Comparison of ENCODE assay signal across 3 worm cellular contexts in the genomic region with DNA sequence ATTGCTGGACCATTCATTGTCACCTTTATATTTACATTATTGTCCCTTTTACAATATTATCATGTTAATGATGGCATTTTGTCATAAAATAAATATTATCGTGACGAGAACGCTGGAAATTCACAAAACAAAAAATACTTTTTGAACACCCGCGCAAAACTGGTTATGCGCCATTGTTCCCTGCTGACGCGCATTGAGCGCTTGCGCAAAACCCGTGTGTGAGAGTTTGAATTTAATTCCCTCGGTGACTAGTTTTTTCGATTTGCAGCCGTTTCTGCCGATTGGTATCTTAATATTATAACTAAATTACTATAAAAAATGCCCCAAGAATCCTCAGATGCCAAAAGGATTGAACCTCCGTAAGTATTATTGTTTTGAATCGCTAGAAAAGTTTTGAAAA.
TF ChIP-seq lines count a peak whose summit lies in the region.

A gene (plus strand): TSS at position 256 of the 400 bp plus-strand sequence.

TF ChIP-seq in whole organism, L2 larva, 48 proteins besides CTCF, POLR2A, EP300 and RAD21 (continued from another document):
- TF ChIP-seq mdl-1 (tag; optimal IDR thresholded peaks at IDR 0.05; lab: Kevin White, UChicago) = peak in 1 of 2 experiments; percentile 60
- no peak for TF ChIP-seq lin-39 (tag; optimal IDR thresholded peaks at IDR 0.05; lab: Kevin White, UChicago)
- no peak for TF ChIP-seq aly-2 (tag; optimal IDR thresholded peaks at IDR 0.05; lab: Kevin White, UChicago)
- TF ChIP-seq C34F6.9 (tag; optimal IDR thresholded peaks at IDR 0.05; lab: Kevin White, UChicago) = peak; percentile 91
- no peak for TF ChIP-seq ztf-1 (GFP tag; conservative IDR thresholded peaks at IDR 0.05; lab: Robert Waterston, UW)
- no peak for TF ChIP-seq dmd-4 (tag; optimal IDR thresholded peaks at IDR 0.05; lab: Kevin White, UChicago)
- TF ChIP-seq ztf-11 (tag; optimal IDR thresholded peaks at IDR 0.05; lab: Kevin White, UChicago) = no peak
- peak; percentile 72 for TF ChIP-seq nhr-129 (tag; optimal IDR thresholded peaks at IDR 0.05; lab: Kevin White, UChicago)
- peak; percentile 86 for TF ChIP-seq F13H6.1 (tag; optimal IDR thresholded peaks at IDR 0.05; lab: Kevin White, UChicago)
- TF ChIP-seq alr-1 (tag; optimal IDR thresholded peaks at IDR 0.05; lab: Kevin White, UChicago) = no peak
- peak; percentile 49 for TF ChIP-seq nhr-6 (tag; optimal IDR thresholded peaks at IDR 0.05; lab: Kevin White, UChicago)
- TF ChIP-seq ceh-82 (tag; optimal IDR thresholded peaks at IDR 0.05; lab: Kevin White, UChicago) = no peak
- peak; percentile 79 for TF ChIP-seq lin-11 (tag; optimal IDR thresholded peaks at IDR 0.05; lab: Kevin White, UChicago)
- no peak for TF ChIP-seq nhr-23 (tag; optimal IDR thresholded peaks at IDR 0.05; lab: Kevin White, UChicago)
- peak; percentile 91 for TF ChIP-seq nhr-25 (tag; optimal IDR thresholded peaks at IDR 0.05; lab: Kevin White, UChicago)
- peak; percentile 63 for TF ChIP-seq sem-4 (tag; optimal IDR thresholded peaks at IDR 0.05; lab: Kevin White, UChicago)
- peak; percentile 58 for TF ChIP-seq R02D3.7 (tag; optimal IDR thresholded peaks at IDR 0.05; lab: Kevin White, UChicago)
- peak; percentile 92 for TF ChIP-seq unc-55 (GFP tag; optimal IDR thresholded peaks at IDR 0.05; lab: Kevin White, UChicago)
- peak; percentile 81 for TF ChIP-seq mab-5 (tag; optimal IDR thresholded peaks at IDR 0.05; lab: Kevin White, UChicago)
- no peak for TF ChIP-seq unc-39 (tag; optimal IDR thresholded peaks at IDR 0.05; lab: Kevin White, UChicago)
- peak; percentile 5 for TF ChIP-seq nhr-12 (tag; optimal IDR thresholded peaks at IDR 0.05; lab: Kevin White, UChicago)
- TF ChIP-seq elt-1 (tag; optimal IDR thresholded peaks at IDR 0.05; lab: Kevin White, UChicago) = no peak
- peak; percentile 59 for TF ChIP-seq nhr-237 (tag; optimal IDR thresholded peaks at IDR 0.05; lab: Kevin White, UChicago)
- peak; percentile 41 for TF ChIP-seq blmp-1 (tag; optimal IDR thresholded peaks at IDR 0.05; lab: Kevin White, UChicago; ENCODE audit: insufficient read depth)
- TF ChIP-seq peb-1 (tag; optimal IDR thresholded peaks at IDR 0.05; lab: Kevin White, UChicago) = no peak
- TF ChIP-seq unc-62 (GFP tag; optimal IDR thresholded peaks at IDR 0.05; lab: Kevin White, UChicago) = peak; percentile 31
- peak; percentile 55 for TF ChIP-seq snpc-4 (tag; optimal IDR thresholded peaks at IDR 0.05; lab: Kevin White, UChicago)

TF ChIP-seq in whole organism, L4 larva, 104 proteins besides CTCF, POLR2A, EP300 and RAD21 (continued from another document and continues in another):
- TF ChIP-seq mdl-1 (tag; optimal IDR thresholded peaks at IDR 0.05; lab: Kevin White, UChicago) (peak in 1 of 2 experiments; percentile 52), spr-3 (GFP tag; optimal IDR thresholded peaks at IDR 0.05; lab: Kevin White, UChicago) (peak; percentile 39), ceh-82 (tag; optimal IDR thresholded peaks at IDR 0.05; lab: Kevin White, UChicago) (no peak), lin-39 (tag; optimal IDR thresholded peaks at IDR 0.05; lab: Kevin White, UChicago) (no peak), nhr-41 (GFP tag; IDR thresholded peaks at IDR 0.05; lab: Robert Waterston, UW) (no peak), zfp-2 (tag; optimal IDR thresholded peaks at IDR 0.05; lab: Kevin White, UChicago) (no peak), snpc-4 (tag; optimal IDR thresholded peaks at IDR 0.05; lab: Kevin White, UChicago) (no peak), Y105C5A.15 (GFP tag; IDR thresholded peaks at IDR 0.05; lab: Robert Waterston, UW) (no peak), F10B5.3 (tag; optimal IDR thresholded peaks at IDR 0.05; lab: Kevin White, UChicago) (peak; percentile 73), D1046.2 (GFP tag; IDR thresholded peaks at IDR 0.05; lab: Robert Waterston, UW) (0 out of 2 replicates have a peak, but pooled peaks have one; percentile 31), daf-16 (GFP tag; optimal IDR thresholded peaks at IDR 0.05; lab: Kevin White, UChicago) (peak; percentile 32 to 75), daf-16 (tag; optimal IDR thresholded peaks at IDR 0.05; lab: Kevin White, UChicago) (no peak), F26F4.8 (GFP tag; conservative IDR thresholded peaks at IDR 0.05; lab: Robert Waterston, UW) (no peak), lin-29 (GFP tag; IDR thresholded peaks at IDR 0.05; lab: Robert Waterston, UW) (no peak), nhr-111 (GFP tag; optimal IDR thresholded peaks at IDR 0.05; lab: Kevin White, UChicago) (no peak), zip-2 (tag; optimal IDR thresholded peaks at IDR 0.05; lab: Kevin White, UChicago) (no peak), nhr-42 (GFP tag; IDR thresholded peaks at IDR 0.05; lab: Robert Waterston, UW) (peak; percentile 84), F44E2.7 (GFP tag; IDR thresholded peaks at IDR 0.05; lab: Robert Waterston, UW) (no peak), daf-19 (GFP tag; conservative IDR thresholded peaks at IDR 0.05; lab: Robert Waterston, UW) (peak; percentile 66; the same call in 1 of the 2 replicates), dve-1 (tag; optimal IDR thresholded peaks at IDR 0.05; lab: Kevin White, UChicago; ENCODE audit: insufficient read depth) (peak; percentile 81), dmd-8 (GFP tag; IDR thresholded peaks at IDR 0.05; lab: Robert Waterston, UW) (no peak), nhr-11 (tag; optimal IDR thresholded peaks at IDR 0.05; lab: Kevin White, UChicago) (peak; percentile 57), nhr-28 (tag; optimal IDR thresholded peaks at IDR 0.05; lab: Kevin White, UChicago) (peak; percentile 79), egl-27 (tag; optimal IDR thresholded peaks at IDR 0.05; lab: Kevin White, UChicago) (no peak), Y5F2A.4 (GFP tag; optimal IDR thresholded peaks at IDR 0.05; lab: Kevin White, UChicago) (no peak), set-16 (GFP tag; IDR thresholded peaks at IDR 0.05; lab: Robert Waterston, UW) (no peak), fkh-10 (GFP tag; optimal IDR thresholded peaks at IDR 0.05; lab: Kevin White, UChicago) (peak; percentile 57), lim-7 (GFP tag; IDR thresholded peaks at IDR 0.05; lab: Robert Waterston, UW) (0 out of 2 replicates have a peak, but pooled peaks have one; percentile 9), rbr-2 (tag; optimal IDR thresholded peaks at IDR 0.05; lab: Kevin White, UChicago) (peak; percentile 80), vab-7 (GFP tag; IDR thresholded peaks at IDR 0.05; lab: Robert Waterston, UW) (no peak), ztf-7 (tag; optimal IDR thresholded peaks at IDR 0.05; lab: Kevin White, UChicago) (no peak), T20F7.1 (GFP tag; optimal IDR thresholded peaks at IDR 0.05; lab: Kevin White, UChicago) (peak; percentile 76), lin-15B (tag; optimal IDR thresholded peaks at IDR 0.05; lab: Kevin White, UChicago) (peak; percentile 9), Y75B8A.6 (GFP tag; IDR thresholded peaks at IDR 0.05; lab: Robert Waterston, UW) (no peak), dmd-9 (GFP tag; IDR thresholded peaks at IDR 0.05; lab: Robert Waterston, UW) (no peak), hif-1 (tag; optimal IDR thresholded peaks at IDR 0.05; lab: Kevin White, UChicago) (peak in 1 of 2 experiments; percentile 45), nhr-25 (tag; optimal IDR thresholded peaks at IDR 0.05; lab: Kevin White, UChicago; ENCODE audit: borderline replicate concordance, insufficient read depth) (no peak), lin-38 (GFP tag; IDR thresholded peaks at IDR 0.05; lab: Robert Waterston, UW) (no peak), skn-1 (tag; optimal IDR thresholded peaks at IDR 0.05; lab: Kevin White, UChicago) (no peak), hmg-1.1 (GFP tag; IDR thresholded peaks at IDR 0.05; lab: Robert Waterston, UW) (peak; percentile 81), R02D3.7 (tag; optimal IDR thresholded peaks at IDR 0.05; lab: Kevin White, UChicago) (no peak), mep-1 (tag; optimal IDR thresholded peaks at IDR 0.05; lab: Kevin White, UChicago) (no peak), nhr-76 (tag; optimal IDR thresholded peaks at IDR 0.05; lab: Kevin White, UChicago) (no peak), jun-1 (tag; optimal IDR thresholded peaks at IDR 0.05; lab: Kevin White, UChicago) (no peak), duxl-1 (tag; optimal IDR thresholded peaks at IDR 0.05; lab: Kevin White, UChicago; ENCODE audit: poor library complexity) (peak; percentile 86), F37D6.2 (tag; optimal IDR thresholded peaks at IDR 0.05; lab: Kevin White, UChicago) (peak; percentile 73), arid-1 (GFP tag; conservative IDR thresholded peaks at IDR 0.05; lab: Robert Waterston, UW) (0 out of 2 replicates have a peak, but pooled peaks have one; percentile 18), egl-43 (GFP tag; IDR thresholded peaks at IDR 0.05; lab: Robert Waterston, UW) (0 out of 2 replicates have a peak, but pooled peaks have one; percentile 46), sdz-12 (GFP tag; optimal IDR thresholded peaks at IDR 0.05; lab: Kevin White, UChicago) (no peak), dpl-1 (GFP tag; optimal IDR thresholded peaks at IDR 0.05; lab: Kevin White, UChicago) (peak; percentile 99), ceh-28 (tag; optimal IDR thresholded peaks at IDR 0.05; lab: Kevin White, UChicago) (no peak)

TF ChIP-seq in whole organism, late embryonic, 69 proteins besides CTCF, POLR2A, EP300 and RAD21 (continued from another document):
- TF ChIP-seq unc-3 (GFP tag; conservative IDR thresholded peaks at IDR 0.05; lab: Robert Waterston, UW) (peak; percentile 50; the same call in 1 of the 2 replicates), unc-3 (tag; optimal IDR thresholded peaks at IDR 0.05; lab: Kevin White, UChicago) (peak; percentile 49), lim-6 (tag; optimal IDR thresholded peaks at IDR 0.05; lab: Kevin White, UChicago) (no peak), ref-2 (tag; optimal IDR thresholded peaks at IDR 0.05; lab: Kevin White, UChicago) (no peak), C38D4.7 (GFP tag; optimal IDR thresholded peaks at IDR 0.05; lab: Kevin White, UChicago) (peak; percentile 30), mec-3 (tag; optimal IDR thresholded peaks at IDR 0.05; lab: Kevin White, UChicago; ENCODE audit: borderline replicate concordance) (no peak), ceh-34 (tag; optimal IDR thresholded peaks at IDR 0.05; lab: Kevin White, UChicago) (no peak), ceh-6 (GFP tag; optimal IDR thresholded peaks at IDR 0.05; lab: Kevin White, UChicago) (no peak), ceh-30 (tag; optimal IDR thresholded peaks at IDR 0.05; lab: Kevin White, UChicago) (no peak), hlh-6 (tag; optimal IDR thresholded peaks at IDR 0.05; lab: Kevin White, UChicago) (no peak), pat-9 (tag; optimal IDR thresholded peaks at IDR 0.05; lab: Kevin White, UChicago) (peak; percentile 32), hlh-8 (tag; optimal IDR thresholded peaks at IDR 0.05; lab: Kevin White, UChicago) (no peak), F13H6.1 (tag; optimal IDR thresholded peaks at IDR 0.05; lab: Kevin White, UChicago) (no peak), fax-1 (tag; optimal IDR thresholded peaks at IDR 0.05; lab: Kevin White, UChicago) (no peak), unc-86 (tag; optimal IDR thresholded peaks at IDR 0.05; lab: Kevin White, UChicago) (peak; percentile 52), nhr-232 (tag; optimal IDR thresholded peaks at IDR 0.05; lab: Kevin White, UChicago) (no peak), hlh-15 (tag; optimal IDR thresholded peaks at IDR 0.05; lab: Kevin White, UChicago) (no peak), nhr-11 (tag; optimal IDR thresholded peaks at IDR 0.05; lab: Kevin White, UChicago) (no peak), ceh-18 (tag; optimal IDR thresholded peaks at IDR 0.05; lab: Kevin White, UChicago) (peak; percentile 30), pros-1 (tag; optimal IDR thresholded peaks at IDR 0.05; lab: Kevin White, UChicago) (no peak), pha-2 (tag; optimal IDR thresholded peaks at IDR 0.05; lab: Kevin White, UChicago) (no peak), ceh-22 (tag; optimal IDR thresholded peaks at IDR 0.05; lab: Kevin White, UChicago) (no peak), fkh-10 (GFP tag; optimal IDR thresholded peaks at IDR 0.05; lab: Kevin White, UChicago) (no peak), madf-2 (tag; optimal IDR thresholded peaks at IDR 0.05; lab: Kevin White, UChicago) (peak; percentile 42), zip-5 (tag; optimal IDR thresholded peaks at IDR 0.05; lab: Kevin White, UChicago) (peak; percentile 9), che-1 (tag; optimal IDR thresholded peaks at IDR 0.05; lab: Kevin White, UChicago) (peak; percentile 63), K09A11.1 (tag; optimal IDR thresholded peaks at IDR 0.05; lab: Kevin White, UChicago; ENCODE audit: insufficient read depth) (peak; percentile 33), nfya-1 (tag; optimal IDR thresholded peaks at IDR 0.05; lab: Kevin White, UChicago) (peak; percentile 73), ceh-9 (tag; optimal IDR thresholded peaks at IDR 0.05; lab: Kevin White, UChicago) (no peak), pha-4 (tag; optimal IDR thresholded peaks at IDR 0.05; lab: Kevin White, UChicago) (no peak), hlh-13 (GFP tag; optimal IDR thresholded peaks at IDR 0.05; lab: Kevin White, UChicago) (no peak), ama-1 (optimal IDR thresholded peaks at IDR 0.05; lab: Kevin White, UChicago) (no peak), tbx-7 (tag; optimal IDR thresholded peaks at IDR 0.05; lab: Kevin White, UChicago) (peak; percentile 16), sox-2 (GFP tag; IDR thresholded peaks at IDR 0.05; lab: Robert Waterston, UW) (0 out of 2 replicates have a peak, but pooled peaks have one; percentile 33), ceh-19 (GFP tag; optimal IDR thresholded peaks at IDR 0.05; lab: Kevin White, UChicago) (no peak), npax-4 (tag; optimal IDR thresholded peaks at IDR 0.05; lab: Kevin White, UChicago) (no peak), ets-4 (tag; optimal IDR thresholded peaks at IDR 0.05; lab: Kevin White, UChicago) (peak; percentile 9), gmeb-2 (tag; optimal IDR thresholded peaks at IDR 0.05; lab: Kevin White, UChicago) (peak; percentile 50), ahr-1 (tag; optimal IDR thresholded peaks at IDR 0.05; lab: Kevin White, UChicago) (no peak), dmd-4 (tag; optimal IDR thresholded peaks at IDR 0.05; lab: Kevin White, UChicago; ENCODE audit: borderline replicate concordance) (no peak), pqm-1 (tag; optimal IDR thresholded peaks at IDR 0.05; lab: Kevin White, UChicago) (no peak), pax-1 (tag; optimal IDR thresholded peaks at IDR 0.05; lab: Kevin White, UChicago) (no peak), odd-2 (tag; optimal IDR thresholded peaks at IDR 0.05; lab: Kevin White, UChicago) (no peak), ceh-48 (tag; optimal IDR thresholded peaks at IDR 0.05; lab: Kevin White, UChicago) (peak; percentile 33), ceh-24 (tag; optimal IDR thresholded peaks at IDR 0.05; lab: Kevin White, UChicago) (no peak)
